Worm (Caenorhabditis elegans) whole organism, young adult: Measurements from ENCODE around the gene T22F3.10.

Source experiments
- somi-1 ChIP-seq: fragments of 200-800 bp; sonication (Bioruptor generic); optimal IDR thresholded peaks from 2 replicates; lab custom pipeline; 2018; ENCODE audit warnings: mild to moderate bottlenecking, missing genetic modification characterization, missing compliant biosample characterization
- unc-130 ChIP-seq: sonication (generic microtip); optimal IDR thresholded peaks from 2 replicates; lab custom pipeline; 2016; ENCODE audit warnings: missing genetic modification reagents, missing genetic modification characterization, missing compliant biosample characterization

DNA sequence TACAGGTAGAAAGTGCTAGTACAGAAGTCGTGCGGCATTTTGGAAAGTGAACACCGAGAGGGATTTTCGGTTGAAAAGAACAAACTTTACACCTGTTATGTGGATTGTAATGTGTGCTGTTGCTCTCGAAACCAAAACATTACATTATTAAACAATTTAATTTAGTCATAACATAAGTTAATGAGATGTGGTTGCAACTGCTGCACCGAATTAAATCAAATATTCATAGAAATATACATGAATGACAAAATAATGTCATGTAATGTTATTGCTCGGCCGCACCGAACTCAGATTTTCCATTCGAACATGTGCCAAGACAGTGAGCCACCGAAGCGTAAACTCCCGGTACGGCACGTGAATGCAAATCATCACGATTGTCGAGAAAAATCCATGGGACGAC lies 16.6 kb downstream of the T22F3.10 start, which contains the start of gene srh-213:
- no peak for TF ChIP-seq somi-1
- no peak for TF ChIP-seq unc-130 (GFP tag; lab: Kevin White, UChicago)
